Fruit fly (Drosophila melanogaster) whole organism, wandering third instar larva: Measurements from ENCODE around the gene CG9107.

Experiments
- Abd-B ChIP-seq: fragments of >200 bp; optimal IDR thresholded peaks from 2 replicates; lab custom pipeline; 2017; ENCODE audit warnings: missing biosample characterization, missing genetic modification characterization
- CG32264 ChIP-seq: fragments of 200-800 bp; sonication (Bioruptor generic); optimal IDR thresholded peaks from 2 replicates; lab custom pipeline; 2016; ENCODE audit warnings: missing biosample characterization, missing genetic modification characterization
- CG9705 ChIP-seq: fragments of 200-800 bp; sonication (Bioruptor generic); optimal IDR thresholded peaks from 2 replicates; lab custom pipeline; 2018; ENCODE audit warnings: missing biosample characterization, mild to moderate bottlenecking, missing genetic modification characterization
- CrebA ChIP-seq: fragments of 200-800 bp; sonication (Bioruptor generic); optimal IDR thresholded peaks from 2 replicates; lab custom pipeline; 2016; ENCODE audit warnings: missing biosample characterization, mild to moderate bottlenecking, missing genetic modification characterization, borderline replicate concordance
- Dfd ChIP-seq: fragments of >200 bp; optimal IDR thresholded peaks from 2 replicates; lab custom pipeline; 2017; ENCODE audit warnings: missing biosample characterization, missing genetic modification characterization
- Dif ChIP-seq: fragments of 200-275, 200-300 bp; sonication (Bioruptor generic); optimal IDR thresholded peaks from 2 replicates; lab custom pipeline; 2018; ENCODE audit warnings: missing biosample characterization, missing genetic modification characterization; ENCODE audit not compliant: partially characterized antibody
- GATAd ChIP-seq: sonication (Bioruptor generic); optimal IDR thresholded peaks from 2 replicates; lab custom pipeline; 2016; ENCODE audit warnings: missing biosample characterization, missing genetic modification characterization
- HLH106 ChIP-seq: fragments of 200-800 bp; optimal IDR thresholded peaks from 3 replicates; lab custom pipeline; 2019; ENCODE audit warnings: missing biosample characterization, mild to moderate bottlenecking, missing genetic modification characterization, moderate library complexity
- Hnf4 ChIP-seq: fragments of 200-800 bp; sonication (Bioruptor generic); optimal IDR thresholded peaks from 2 replicates; lab custom pipeline; 2016; ENCODE audit warnings: missing biosample characterization, mild to moderate bottlenecking, missing genetic modification characterization
- Hr78 ChIP-seq: fragments of >200 bp; optimal IDR thresholded peaks from 2 replicates; lab custom pipeline; 2017; ENCODE audit warnings: missing biosample characterization, missing genetic modification characterization
- Hr83 ChIP-seq: fragments of 200-300 bp; sonication (Bioruptor generic); optimal IDR thresholded peaks from 2 replicates; lab custom pipeline; 2016; ENCODE audit warnings: missing biosample characterization, mild to moderate bottlenecking, missing genetic modification characterization, moderate library complexity; ENCODE audit not compliant: poor library complexity, severe bottlenecking
- Jra ChIP-seq: sonication (Bioruptor generic); optimal IDR thresholded peaks from 2 replicates; lab custom pipeline; 2016; ENCODE audit warnings: missing biosample characterization, missing genetic modification characterization
- Mio ChIP-seq: sonication (Bioruptor generic); optimal IDR thresholded peaks from 2 replicates; lab custom pipeline; 2016; ENCODE audit warnings: missing biosample characterization, missing genetic modification characterization
- Myc ChIP-seq: fragments of >200 bp; optimal IDR thresholded peaks from 2 replicates; lab custom pipeline; 2017
- N ChIP-seq: fragments of >200 bp; optimal IDR thresholded peaks from 2 replicates; lab custom pipeline; 2018; ENCODE audit warnings: missing biosample characterization, missing external identifiers, missing genetic modification characterization
- OdsH ChIP-seq: fragments of 200-800 bp; sonication (Bioruptor generic); optimal IDR thresholded peaks from 2 replicates; lab custom pipeline; 2016; ENCODE audit warnings: missing biosample characterization, mild to moderate bottlenecking, missing genetic modification characterization
- Rel ChIP-seq, 2 experiments: fragments of 200-800 bp; sonication (Bioruptor generic) in 1 of 2; optimal IDR thresholded peaks; 2 replicates in 1 of 2; 3 replicates in 1 of 2; lab custom pipeline; 2016 to 2019; ENCODE audit warnings: mild to moderate bottlenecking in 2 of 2, missing biosample characterization in 2 of 2, missing genetic modification characterization in 2 of 2, moderate library complexity in 1 of 2
- Sp1 ChIP-seq: fragments of 200-800 bp; sonication (Bioruptor generic); optimal IDR thresholded peaks from 3 replicates; lab custom pipeline; 2019; ENCODE audit warnings: missing biosample characterization, mild to moderate bottlenecking, missing genetic modification characterization, moderate library complexity
- Vsx2 ChIP-seq: fragments of 200-300, 225-300 bp; sonication (Bioruptor generic); optimal IDR thresholded peaks from 2 replicates; lab custom pipeline; 2018; ENCODE audit warnings: missing biosample characterization, missing genetic modification characterization; ENCODE audit not compliant: partially characterized antibody
- br ChIP-seq: fragments of 200-800 bp; sonication (Bioruptor generic); optimal IDR thresholded peaks from 2 replicates; lab custom pipeline; 2016; ENCODE audit warnings: missing biosample characterization, missing genetic modification characterization
- brk ChIP-seq: fragments of 200-800 bp; sonication (Bioruptor generic); optimal IDR thresholded peaks from 2 replicates; lab custom pipeline; 2016; ENCODE audit warnings: missing biosample characterization, mild to moderate bottlenecking, missing genetic modification characterization
- dl ChIP-seq, 2 experiments: fragments of 175-275, 200-275 bp in 1 of 2; fragments of 200-275 bp in 1 of 2; sonication (Bioruptor generic); optimal IDR thresholded peaks; lab custom pipeline; 2018; ENCODE audit warnings: mild to moderate bottlenecking in 2 of 2, missing biosample characterization in 2 of 2, missing genetic modification characterization in 2 of 2, moderate library complexity in 2 of 2; ENCODE audit not compliant: partially characterized antibody in 2 of 2, insufficient read depth in 1 of 2
- dmrt93B ChIP-seq: fragments of 200-800 bp; sonication (Bioruptor generic); optimal IDR thresholded peaks from 2 replicates; lab custom pipeline; 2018; ENCODE audit warnings: missing biosample characterization, mild to moderate bottlenecking, missing genetic modification characterization
- dsf ChIP-seq: sonication (Bioruptor generic); optimal IDR thresholded peaks from 2 replicates; lab custom pipeline; 2016; ENCODE audit warnings: missing biosample characterization, missing genetic modification characterization, borderline replicate concordance
- ey ChIP-seq: fragments of 200-800 bp; sonication (Bioruptor generic); optimal IDR thresholded peaks from 2 replicates; lab custom pipeline; 2016; ENCODE audit warnings: missing biosample characterization, missing genetic modification characterization
- foxo ChIP-seq, 2 experiments: fragments of 200-800 bp; sonication (Bioruptor generic); optimal IDR thresholded peaks; 2 replicates in 1 of 2; 3 replicates in 1 of 2; lab custom pipeline; 2016 to 2017; ENCODE audit warnings: missing biosample characterization in 2 of 2, missing genetic modification characterization in 2 of 2
- fru ChIP-seq: fragments of 200-800 bp; sonication (Bioruptor generic); optimal IDR thresholded peaks from 3 replicates; lab custom pipeline; 2016; ENCODE audit warnings: missing biosample characterization, mild to moderate bottlenecking, missing genetic modification characterization
- h ChIP-seq: fragments of 200-800 bp; sonication (Bioruptor generic); optimal IDR thresholded peaks from 3 replicates; lab custom pipeline; 2016; ENCODE audit warnings: missing biosample characterization, mild to moderate bottlenecking, missing genetic modification characterization
- jim ChIP-seq: fragments of 175-275, 200-325 bp; sonication (Bioruptor generic); optimal IDR thresholded peaks from 2 replicates; lab custom pipeline; 2016; ENCODE audit warnings: missing biosample characterization, mild to moderate bottlenecking, missing genetic modification characterization
- lola ChIP-seq: fragments of >200 bp; optimal IDR thresholded peaks from 2 replicates; lab custom pipeline; 2017; ENCODE audit warnings: missing biosample characterization, missing genetic modification characterization
- pan ChIP-seq: fragments of >200 bp; optimal IDR thresholded peaks from 2 replicates; lab custom pipeline; 2017
- psq ChIP-seq: fragments of 200-800 bp; sonication (Bioruptor generic); optimal IDR thresholded peaks from 3 replicates; lab custom pipeline; 2017; ENCODE audit warnings: missing biosample characterization, mild to moderate bottlenecking, missing genetic modification characterization, moderate library complexity
- rgr ChIP-seq: fragments of 200-800 bp; sonication (Bioruptor generic); optimal IDR thresholded peaks from 3 replicates; lab custom pipeline; 2016; ENCODE audit warnings: missing biosample characterization, mild to moderate bottlenecking, missing genetic modification characterization
- sage ChIP-seq: fragments of 200-800 bp; sonication (Bioruptor generic); optimal IDR thresholded peaks from 2 replicates; lab custom pipeline; 2016; ENCODE audit warnings: missing biosample characterization, mild to moderate bottlenecking, missing genetic modification characterization
- sv ChIP-seq: fragments of 200-800 bp; sonication (Bioruptor generic); optimal IDR thresholded peaks from 3 replicates; lab custom pipeline; 2016; ENCODE audit warnings: missing biosample characterization, missing genetic modification characterization
- tai ChIP-seq: sonication (Bioruptor generic); optimal IDR thresholded peaks from 2 replicates; lab custom pipeline; 2016; ENCODE audit warnings: missing biosample characterization, missing genetic modification characterization
- usp ChIP-seq: fragments of >200 bp; optimal IDR thresholded peaks from 2 replicates; lab custom pipeline; 2017; ENCODE audit warnings: missing biosample characterization, missing genetic modification characterization
- woc ChIP-seq: sonication (Bioruptor generic); optimal IDR thresholded peaks from 2 replicates; lab custom pipeline; 2016; ENCODE audit warnings: missing biosample characterization, mild to moderate bottlenecking, missing genetic modification characterization

The CG9107 gene

dm6 chr2L:5986094-5986493 lies 38.2 kb downstream of the CG9107 start, which contains the start of gene ifc (continued):
- no peak for TF ChIP-seq CG32264 (GFP tag; lab: Kevin White, UChicago)
- no peak for TF ChIP-seq usp

- TF ChIP-seq Sp1 (GFP tag; lab: Kevin White, UChicago) (no peak), brk (no peak), CrebA (no peak), ey (GFP tag; lab: Kevin White, UChicago) (no peak), Dif (peak; percentile 20), CG32264 (GFP tag; lab: Kevin White, UChicago) (no peak), Jra (GFP tag; lab: Kevin White, UChicago) (peak; percentile 27), dl (GFP tag; optimal IDR thresholded peaks at IDR 0.05; lab: Kevin White, UChicago; ENCODE audit: insufficient read depth in 1 of 2, partially characterized antibody in 2 of 2) (peak; percentile 56 to 59), Hr78 (no peak)
Measured at dm6 chr2L:5983236-5983635, 41.1 kb downstream of the CG9107 start.

dm6 chr2L:5982334-5982987 lies 41.9 kb downstream of the CG9107 start:
- TF ChIP-seq rgr (GFP tag; lab: Kevin White, UChicago) (peak; percentile 70), fru (GFP tag; lab: Kevin White, UChicago) (peak; percentile 52), Myc (lab: Kevin White, UChicago) (no peak), HLH106 (tag; lab: Kevin White, UChicago) (peak; percentile 37), ey (GFP tag; lab: Kevin White, UChicago) (peak; percentile 1), Sp1 (GFP tag; lab: Kevin White, UChicago) (peak; percentile 73), GATAd (no peak), N (GFP tag; lab: Kevin White, UChicago) (no peak), foxo (GFP tag; optimal IDR thresholded peaks at IDR 0.05; lab: Kevin White, UChicago) (peak; percentile 47 to 67), Abd-B (GFP tag; lab: Kevin White, UChicago) (no peak), sv (peak; percentile 27), jim (no peak), Hnf4 (peak; percentile 78), br (peak; percentile 73), h (GFP tag; lab: Kevin White, UChicago) (peak; percentile 72), Hr78 (no peak), Hr83 (GFP tag; lab: Kevin White, UChicago) (peak; percentile 64), brk (no peak), CG9705 (GFP tag; lab: Kevin White, UChicago) (peak; percentile 11), Rel (GFP tag; optimal IDR thresholded peaks at IDR 0.05; lab: Kevin White, UChicago) (peak; percentile 32), Rel (tag; optimal IDR thresholded peaks at IDR 0.05; lab: Kevin White, UChicago) (peak; percentile 75), tai (GFP tag; lab: Kevin White, UChicago) (no peak), Dif (peak; percentile 79), CG32264 (GFP tag; lab: Kevin White, UChicago) (no peak), sage (GFP tag; lab: Kevin White, UChicago) (no peak), Vsx2 (GFP tag; lab: Kevin White, UChicago) (no peak), OdsH (GFP tag; lab: Kevin White, UChicago) (peak; percentile 38), dl (GFP tag; optimal IDR thresholded peaks at IDR 0.05; lab: Kevin White, UChicago; ENCODE audit: insufficient read depth in 1 of 2, partially characterized antibody in 2 of 2) (peak in 1 of 2 experiments; percentile 46), Dfd (no peak), Mio (GFP tag; lab: Kevin White, UChicago) (no peak), CrebA (no peak), psq (peak; percentile 32), pan (lab: Kevin White, UChicago) (no peak), dsf (GFP tag; lab: Kevin White, UChicago) (no peak), usp (no peak), dmrt93B (GFP tag; lab: Kevin White, UChicago) (no peak), lola (GFP tag; lab: Kevin White, UChicago) (no peak), Jra (GFP tag; lab: Kevin White, UChicago) (peak; percentile 73), woc (GFP tag; lab: Kevin White, UChicago) (no peak)
